Worm (Caenorhabditis elegans) whole organism, L1 larva: ENCODE results near the gene F46E10.2.
A peak's percentile ranks its signal among the peaks of the same experiment; 100 is the strongest.

Source experiments
- C16A3.4 ChIP-seq: fragments of 150-350 bp; optimal IDR thresholded peaks from 2 replicates; lab custom pipeline; 2014; ENCODE audit warnings: missing biosample characterization, missing genetic modification characterization
- ama-1 ChIP-seq: fragments of 150-350 bp; optimal IDR thresholded peaks from 2 replicates; lab custom pipeline; 2014
- ceh-8 ChIP-seq: fragments of 200-800 bp; sonication (Bioruptor generic); optimal IDR thresholded peaks from 2 replicates; lab custom pipeline; 2018; ENCODE audit warnings: mild to moderate bottlenecking, missing genetic modification characterization, moderate library complexity, missing compliant biosample characterization
- lin-14 ChIP-seq: fragments of 200-800 bp; sonication (Bioruptor generic); optimal IDR thresholded peaks from 2 replicates; lab custom pipeline; 2018; ENCODE audit warnings: mild to moderate bottlenecking, missing genetic modification characterization, moderate library complexity, missing compliant biosample characterization
- lin-39 ChIP-seq: fragments of 150-350 bp; optimal IDR thresholded peaks from 2 replicates; lab custom pipeline; 2014; ENCODE audit warnings: missing biosample characterization, missing genetic modification reagents, missing genetic modification characterization
- lsy-2 ChIP-seq, 2 experiments: fragments of 150-350 bp; optimal IDR thresholded peaks; 2 replicates each; lab custom pipeline; 2014; ENCODE audit warnings: missing biosample characterization in 2 of 2, missing genetic modification characterization in 2 of 2
- nhr-71 ChIP-seq: sonication (generic microtip); optimal IDR thresholded peaks from 2 replicates; lab custom pipeline; 2016; ENCODE audit warnings: mild to moderate bottlenecking, missing genetic modification characterization, moderate library complexity, missing compliant biosample characterization
- unc-130 ChIP-seq: fragments of 150-350 bp; optimal IDR thresholded peaks from 2 replicates; lab custom pipeline; 2017; ENCODE audit warnings: missing biosample characterization, missing genetic modification characterization, inconsistent platforms
- unc-62 ChIP-seq: fragments of 150-350 bp; optimal IDR thresholded peaks from 2 replicates; lab custom pipeline; 2014; ENCODE audit warnings: missing biosample characterization, missing genetic modification reagents, missing genetic modification characterization
- ztf-11 ChIP-seq, 2 experiments: sonication (generic microtip); optimal IDR thresholded peaks; 2 replicates each; lab custom pipeline; 2016 to 2017; ENCODE audit warnings: missing genetic modification characterization in 2 of 2, missing biosample characterization in 1 of 2, missing compliant biosample characterization in 1 of 2
- ztf-4 ChIP-seq: fragments of 150-350 bp; optimal IDR thresholded peaks from 2 replicates; lab custom pipeline; 2014; ENCODE audit warnings: missing biosample characterization, missing genetic modification characterization

- TF ChIP-seq unc-130 (tag; lab: Kevin White, UChicago), result no peak
- peak; percentile 92 for TF ChIP-seq ama-1
- TF ChIP-seq ztf-4 (tag; lab: Kevin White, UChicago), result peak; percentile 60
- peak; percentile 64 for TF ChIP-seq nhr-71 (tag; lab: Kevin White, UChicago)
- no peak for TF ChIP-seq ztf-11 (tag; optimal IDR thresholded peaks at IDR 0.05; lab: Kevin White, UChicago)
- no peak for TF ChIP-seq lin-39 (tag; lab: Kevin White, UChicago)
- TF ChIP-seq C16A3.4, result no peak
- no peak for TF ChIP-seq unc-62
- peak; percentile 39 for TF ChIP-seq lin-14 (GFP tag; lab: Kevin White, UChicago)
- no peak for TF ChIP-seq lsy-2 (tag; optimal IDR thresholded peaks at IDR 0.05; lab: Kevin White, UChicago)
- TF ChIP-seq ceh-8, result no peak
These were observed 5.3 kb upstream of the F46E10.2 start, which contains the start of gene dpy-11 for ce11 chrV:6514887-6515324.
